Fruit fly (Drosophila melanogaster) whole organism, embryonic: ENCODE results near the gene CG15772.

Experiments used
- Adf1 ChIP-seq: fragments of 200-800 bp; sonication (Bioruptor generic); IDR thresholded peaks from 2 replicates; pipeline ENCODE4 v1.3.6; 2022; ENCODE audit warnings: missing biosample characterization, missing genetic modification characterization
- Atf6 ChIP-seq: fragments of 200-800 bp; sonication (Bioruptor generic); IDR thresholded peaks from 2 replicates; pipeline ENCODE4 v1.3.6; 2022; ENCODE audit warnings: missing biosample characterization, missing genetic modification characterization
- BEAF-32 ChIP-seq: fragments of 200-800 bp; sonication (Bioruptor generic); optimal IDR thresholded peaks from 3 replicates; lab custom pipeline; 2017; ENCODE audit warnings: missing biosample characterization, missing genetic modification characterization, mild to moderate bottlenecking, moderate library complexity, missing genetic modification reagents
- Bgb ChIP-seq: fragments of 200-800 bp; sonication (Bioruptor generic); IDR thresholded peaks from 2 replicates; pipeline ENCODE4 v1.3.6; 2022; ENCODE audit warnings: missing biosample characterization, missing genetic modification characterization; ENCODE audit not compliant: partially characterized antibody
- BtbVII ChIP-seq: fragments of 200-800 bp; sonication (Bioruptor generic); optimal IDR thresholded peaks from 3 replicates; lab custom pipeline; 2017; ENCODE audit warnings: missing biosample characterization, mild to moderate bottlenecking, missing genetic modification characterization
- CG10366 ChIP-seq: fragments of 200-800 bp; sonication (Bioruptor generic); IDR thresholded peaks from 2 replicates; pipeline ENCODE4 v1.3.6; 2022; ENCODE audit warnings: missing biosample characterization, missing genetic modification characterization
- CG11723 ChIP-seq: fragments of 200-800 bp; sonication (Bioruptor generic); optimal IDR thresholded peaks from 2 replicates; lab custom pipeline; 2017; ENCODE audit warnings: missing biosample characterization, mild to moderate bottlenecking, missing genetic modification characterization
- CG15011 ChIP-seq: fragments of 200-800 bp; sonication (Bioruptor generic); optimal IDR thresholded peaks from 3 replicates; lab custom pipeline; 2018; ENCODE audit warnings: missing biosample characterization, mild to moderate bottlenecking, missing genetic modification characterization
- CG15269 ChIP-seq: fragments of 200-800 bp; sonication (Bioruptor generic); optimal IDR thresholded peaks from 2 replicates; lab custom pipeline; 2018; ENCODE audit warnings: missing biosample characterization, mild to moderate bottlenecking, missing genetic modification characterization, moderate library complexity
- CG3065 ChIP-seq: fragments of 200-800 bp; sonication (Bioruptor generic); optimal IDR thresholded peaks from 2 replicates; lab custom pipeline; 2016; ENCODE audit warnings: missing biosample characterization, missing genetic modification characterization
- CG3163 ChIP-seq: fragments of 200-800 bp; sonication (Bioruptor generic); optimal IDR thresholded peaks from 3 replicates; lab custom pipeline; 2016; ENCODE audit warnings: missing biosample characterization, missing genetic modification characterization
- CG34422 ChIP-seq: fragments of 200-800 bp; sonication (Bioruptor generic); IDR thresholded peaks from 3 replicates; pipeline ENCODE4 v1.3.6; 2022; ENCODE audit warnings: missing biosample characterization, missing genetic modification characterization
- CG3726 ChIP-seq: fragments of 200-800 bp; sonication (Bioruptor generic); IDR thresholded peaks from 3 replicates; pipeline ENCODE4, ENCODE4 v1.3.6; 2022; ENCODE audit warnings: missing biosample characterization, missing genetic modification characterization
- CG3995 ChIP-seq: fragments of 200-800 bp; sonication (Bioruptor generic); optimal IDR thresholded peaks from 3 replicates; lab custom pipeline; 2016; ENCODE audit warnings: missing biosample characterization, missing genetic modification characterization
- CG42726 ChIP-seq: fragments of 200-800 bp; sonication (Bioruptor generic); IDR thresholded peaks from 2 replicates; pipeline ENCODE4 v1.3.6; 2022; ENCODE audit warnings: missing biosample characterization, missing genetic modification characterization; ENCODE audit not compliant: partially characterized antibody
- CG4282 ChIP-seq: fragments of 200-800 bp; sonication (Bioruptor generic); optimal IDR thresholded peaks from 2 replicates; lab custom pipeline; 2016; ENCODE audit warnings: missing biosample characterization, missing genetic modification characterization
- CG4328 ChIP-seq: fragments of 200-800 bp; sonication (Bioruptor generic); optimal IDR thresholded peaks from 3 replicates; lab custom pipeline; 2017; ENCODE audit warnings: missing biosample characterization, missing genetic modification reagents, missing genetic modification characterization
- CG7372 ChIP-seq: fragments of 200-800 bp; sonication (Bioruptor generic); IDR thresholded peaks from 2 replicates; pipeline ENCODE4 v1.3.6; 2022; ENCODE audit warnings: missing biosample characterization, missing genetic modification characterization
- CG7745 ChIP-seq: fragments of 200-800 bp; sonication (Bioruptor generic); optimal IDR thresholded peaks from 2 replicates; lab custom pipeline; 2018; ENCODE audit warnings: missing biosample characterization, mild to moderate bottlenecking, missing genetic modification characterization, moderate library complexity
- CG7839 ChIP-seq: fragments of 200-800 bp; sonication (Bioruptor generic); optimal IDR thresholded peaks from 3 replicates; lab custom pipeline; 2018; ENCODE audit warnings: missing biosample characterization, mild to moderate bottlenecking, missing genetic modification characterization, moderate library complexity
- CG8765 ChIP-seq: fragments of 200-800 bp; sonication (Bioruptor generic); IDR thresholded peaks from 2 replicates; pipeline ENCODE4 v1.3.6; 2022; ENCODE audit warnings: missing biosample characterization, missing genetic modification characterization
- Chrac-16 ChIP-seq: fragments of 200-800 bp; sonication (Bioruptor generic); optimal IDR thresholded peaks from 3 replicates; lab custom pipeline; 2016; ENCODE audit warnings: missing biosample characterization, missing genetic modification characterization
- E2f1 ChIP-seq: fragments of 200-800 bp; sonication (Bioruptor generic); IDR thresholded peaks from 2 replicates; pipeline ENCODE4 v1.3.6; 2022; ENCODE audit warnings: missing biosample characterization, missing genetic modification characterization
- HmgZ ChIP-seq: fragments of 200-800 bp; sonication (Bioruptor generic); optimal IDR thresholded peaks from 2 replicates; lab custom pipeline; 2018; ENCODE audit warnings: missing biosample characterization, mild to moderate bottlenecking, missing genetic modification characterization
- MBD-R2 ChIP-seq: fragments of 200-800 bp; sonication (Bioruptor generic); IDR thresholded peaks from 2 replicates; pipeline ENCODE4 v1.3.6; 2022; ENCODE audit warnings: missing biosample characterization, missing genetic modification characterization
- NC2α ChIP-seq: fragments of 200-800 bp; sonication (Bioruptor generic); optimal IDR thresholded peaks from 2 replicates; lab custom pipeline; 2016; ENCODE audit warnings: missing biosample characterization, missing genetic modification characterization
- Nf-YB ChIP-seq: fragments of 200-800 bp; sonication (Bioruptor generic); optimal IDR thresholded peaks from 3 replicates; lab custom pipeline; 2019; ENCODE audit warnings: missing biosample characterization, mild to moderate bottlenecking, missing genetic modification characterization, moderate library complexity
- Ptx1 ChIP-seq: fragments of 200-800 bp; sonication (Bioruptor generic); IDR thresholded peaks from 2 replicates; pipeline ENCODE4 v1.3.6; 2022; ENCODE audit warnings: missing biosample characterization, missing genetic modification characterization
- Rx ChIP-seq: fragments of 200-800 bp; sonication (Bioruptor generic); IDR thresholded peaks from 2 replicates; pipeline ENCODE4 v1.3.6; 2022; ENCODE audit warnings: missing biosample characterization, missing genetic modification characterization
- Six4 ChIP-seq: fragments of 200-800 bp; sonication (Bioruptor generic); optimal IDR thresholded peaks from 2 replicates; lab custom pipeline; 2016; ENCODE audit warnings: missing biosample characterization, missing genetic modification characterization
- Stat92E ChIP-seq, 3 experiments: fragments of >200 bp in 2 of 3; fragments of 200-800 bp in 1 of 3; sonication (Bioruptor generic) in 1 of 3; optimal IDR thresholded peaks; 2 replicates each; lab custom pipeline; 2017 to 2019; ENCODE audit warnings: missing biosample characterization in 3 of 3, missing genetic modification characterization in 3 of 3, mild to moderate bottlenecking in 1 of 3, moderate library complexity in 1 of 3
- YL-1 ChIP-seq: fragments of 200-800 bp; sonication (Bioruptor generic); optimal IDR thresholded peaks from 3 replicates; lab custom pipeline; 2017; ENCODE audit warnings: missing biosample characterization, mild to moderate bottlenecking, missing genetic modification characterization
- ash1 ChIP-seq: fragments of 200-800 bp; sonication (Bioruptor generic); optimal IDR thresholded peaks from 2 replicates; lab custom pipeline; 2018; ENCODE audit warnings: missing biosample characterization, mild to moderate bottlenecking, missing genetic modification characterization
- ci ChIP-seq: fragments of 200-800 bp; sonication (Bioruptor generic); IDR thresholded peaks from 3 replicates; pipeline ENCODE4 v1.3.6; 2022; ENCODE audit warnings: missing biosample characterization, missing genetic modification characterization
- corto ChIP-seq: fragments of 200-800 bp; sonication (Bioruptor generic); optimal IDR thresholded peaks from 2 replicates; lab custom pipeline; 2016; ENCODE audit warnings: missing biosample characterization, mild to moderate bottlenecking, missing genetic modification characterization, moderate library complexity
- crc ChIP-seq: fragments of 200-800 bp; sonication (Bioruptor generic); optimal IDR thresholded peaks from 2 replicates; lab custom pipeline; 2016; ENCODE audit warnings: missing biosample characterization, missing genetic modification characterization
- dmrt99B ChIP-seq: fragments of 200-800 bp; sonication (Bioruptor generic); optimal IDR thresholded peaks from 2 replicates; lab custom pipeline; 2018; ENCODE audit warnings: missing biosample characterization, mild to moderate bottlenecking, missing genetic modification characterization, moderate library complexity
- gsb-n ChIP-seq: fragments of 200-800 bp; sonication (Bioruptor generic); optimal IDR thresholded peaks from 3 replicates; lab custom pipeline; 2018; ENCODE audit warnings: missing biosample characterization, mild to moderate bottlenecking, missing genetic modification characterization
- h ChIP-seq: fragments of >200 bp; optimal IDR thresholded peaks from 2 replicates; lab custom pipeline; 2017
- ind ChIP-seq: fragments of 200-800 bp; sonication (Bioruptor generic); optimal IDR thresholded peaks from 3 replicates; lab custom pipeline; 2016; ENCODE audit warnings: missing biosample characterization, missing genetic modification characterization
- kah ChIP-seq: fragments of 200-800 bp; sonication (Bioruptor generic); optimal IDR thresholded peaks from 2 replicates; lab custom pipeline; 2018; ENCODE audit warnings: missing biosample characterization, mild to moderate bottlenecking, missing genetic modification characterization
- knrl ChIP-seq: fragments of 200-800 bp; sonication (Bioruptor generic); IDR thresholded peaks from 3 replicates; pipeline ENCODE4 v1.3.6; 2022; ENCODE audit warnings: missing biosample characterization, missing genetic modification characterization; ENCODE audit not compliant: partially characterized antibody
- lbe ChIP-seq: fragments of 200-800 bp; sonication (Bioruptor generic); optimal IDR thresholded peaks from 2 replicates; lab custom pipeline; 2016; ENCODE audit warnings: missing biosample characterization, mild to moderate bottlenecking, missing genetic modification characterization
- pb ChIP-seq: fragments of 200-800 bp; sonication (Bioruptor generic); optimal IDR thresholded peaks from 3 replicates; lab custom pipeline; 2016; ENCODE audit warnings: missing biosample characterization, missing genetic modification characterization
- pfk ChIP-seq: fragments of 200-800 bp; sonication (Bioruptor generic); optimal IDR thresholded peaks from 2 replicates; lab custom pipeline; 2018; ENCODE audit warnings: missing biosample characterization, mild to moderate bottlenecking, missing genetic modification characterization, moderate library complexity
- ranshi ChIP-seq: fragments of 200-800 bp; sonication (Bioruptor generic); IDR thresholded peaks from 2 replicates; pipeline ENCODE4 v1.3.6; 2022; ENCODE audit warnings: missing biosample characterization, missing genetic modification characterization
- sens-2 ChIP-seq: fragments of 200-800 bp; sonication (Bioruptor generic); IDR thresholded peaks from 2 replicates; pipeline ENCODE4 v1.3.6; 2022; ENCODE audit warnings: missing biosample characterization, missing genetic modification characterization
- slbo ChIP-seq: fragments of 200-800 bp; sonication (Bioruptor generic); IDR thresholded peaks from 2 replicates; pipeline ENCODE4 v1.3.6; 2022; ENCODE audit warnings: missing biosample characterization, missing genetic modification characterization
- stwl ChIP-seq: fragments of 200-800 bp; sonication (Bioruptor generic); optimal IDR thresholded peaks from 3 replicates; lab custom pipeline; 2018; ENCODE audit warnings: missing biosample characterization, mild to moderate bottlenecking, missing genetic modification characterization, moderate library complexity
- zen ChIP-seq: fragments of 200-800 bp; sonication (Bioruptor generic); optimal IDR thresholded peaks from 3 replicates; lab custom pipeline; 2018; ENCODE audit warnings: missing biosample characterization, mild to moderate bottlenecking, missing genetic modification characterization, moderate library complexity

Gene CG15772

dm6 chrX:5735268-5735941 lies 16.6 kb upstream of the CG15772 start (continued):
- TF ChIP-seq MBD-R2 (GFP tag; lab: Robert Waterston, UW): peak; percentile 47; the same call in 1 of the 2 replicates
- no peak for TF ChIP-seq Stat92E (GFP tag; optimal IDR thresholded peaks at IDR 0.05; lab: Kevin White, UChicago)
- peak; percentile 43 for TF ChIP-seq kah
- TF ChIP-seq Atf6: peak; percentile 65
- peak; percentile 21 for TF ChIP-seq BtbVII (GFP tag; lab: Kevin White, UChicago)
- peak; percentile 43 for TF ChIP-seq CG15011
- TF ChIP-seq CG10366 (GFP tag; lab: Robert Waterston, UW): peak; percentile 78
- TF ChIP-seq corto: peak; percentile 51
- TF ChIP-seq ash1 (GFP tag; lab: Kevin White, UChicago): no peak
- no peak for TF ChIP-seq stwl
- TF ChIP-seq pfk (GFP tag; lab: Kevin White, UChicago): no peak
- no peak for TF ChIP-seq CG3163
- TF ChIP-seq ranshi (GFP tag; lab: Robert Waterston, UW): peak; percentile 73
- peak; percentile 86 for TF ChIP-seq CG7839 (tag; lab: Kevin White, UChicago)
- TF ChIP-seq slbo (GFP tag; lab: Robert Waterston, UW): peak; percentile 90
- peak; percentile 43 for TF ChIP-seq zen
- peak; percentile 81 for TF ChIP-seq CG34422 (GFP tag; lab: Robert Waterston, UW)
- peak; percentile 50 for TF ChIP-seq Nf-YB (GFP tag; lab: Kevin White, UChicago)
- TF ChIP-seq gsb-n: peak; percentile 74
- peak; percentile 86 for TF ChIP-seq dmrt99B
- no peak for TF ChIP-seq Bgb (GFP tag; lab: Robert Waterston, UW)
- TF ChIP-seq Six4 (GFP tag; lab: Kevin White, UChicago): no peak
- TF ChIP-seq lbe: peak; percentile 80
- no peak for TF ChIP-seq CG4328 (GFP tag; lab: Kevin White, UChicago)
- no peak for TF ChIP-seq CG4282 (GFP tag; lab: Kevin White, UChicago)
- peak; percentile 8 for TF ChIP-seq CG3995 (GFP tag; lab: Kevin White, UChicago)
- peak; percentile 90 for TF ChIP-seq ci (GFP tag; lab: Robert Waterston, UW)
- no peak for TF ChIP-seq sens-2 (GFP tag; lab: Robert Waterston, UW)
- TF ChIP-seq Rx (GFP tag; lab: Robert Waterston, UW): peak; percentile 53; the same call in 1 of the 2 replicates
- TF ChIP-seq h (lab: Kevin White, UChicago): no peak
- TF ChIP-seq HmgZ (tag; lab: Kevin White, UChicago): peak; percentile 65
- TF ChIP-seq CG7745 (tag; lab: Kevin White, UChicago): no peak
- TF ChIP-seq ind (GFP tag; lab: Kevin White, UChicago): peak; percentile 77
- TF ChIP-seq CG42726 (GFP tag; lab: Robert Waterston, UW): no peak
- peak; percentile 12 for TF ChIP-seq CG3065 (GFP tag; lab: Kevin White, UChicago)
- no peak for TF ChIP-seq pb (GFP tag; lab: Kevin White, UChicago)
- peak; percentile 71 for TF ChIP-seq CG7372
- TF ChIP-seq Ptx1: peak; percentile 81
- TF ChIP-seq CG8765 (GFP tag; lab: Robert Waterston, UW): peak; percentile 71
- TF ChIP-seq NC2α: no peak
- no peak for TF ChIP-seq YL-1 (GFP tag; lab: Kevin White, UChicago)
- TF ChIP-seq crc (GFP tag; lab: Kevin White, UChicago): peak; percentile 24
- TF ChIP-seq knrl: no peak
- TF ChIP-seq BEAF-32 (GFP tag; lab: Kevin White, UChicago): no peak
- TF ChIP-seq CG11723 (GFP tag; lab: Kevin White, UChicago): peak; percentile 67
- 0 out of 3 replicates have a peak, but pooled peaks have one; percentile 44 for TF ChIP-seq CG3726 (GFP tag; lab: Robert Waterston, UW)
- 0 out of 2 replicates have a peak, but pooled peaks have one; percentile 32 for TF ChIP-seq Adf1
- TF ChIP-seq CG15269 (tag; lab: Kevin White, UChicago): peak; percentile 86
- peak; percentile 57 for TF ChIP-seq E2f1 (GFP tag; lab: Robert Waterston, UW)
- peak; percentile 70 for TF ChIP-seq Chrac-16 (GFP tag; lab: Kevin White, UChicago)
